Worm (Caenorhabditis elegans) whole organism, young adult: Measurements from ENCODE around the gene tut-1.

ENCODE experiments used
- F23B12.7 ChIP-seq: sonication (generic microtip); optimal IDR thresholded peaks from 2 replicates; lab custom pipeline; 2017; ENCODE audit warnings: missing genetic modification characterization, mild to moderate bottlenecking, missing compliant biosample characterization, antibody characterized with exemption, moderate library complexity; ENCODE audit not compliant: insufficient read depth
- F49E8.2 ChIP-seq: sonication (generic microtip); optimal IDR thresholded peaks from 3 replicates; lab custom pipeline; 2017; ENCODE audit warnings: missing genetic modification characterization, mild to moderate bottlenecking, missing compliant biosample characterization, antibody characterized with exemption, moderate library complexity; ENCODE audit not compliant: insufficient read depth
- F57A8.1 ChIP-seq: fragments of 200-800 bp; sonication (Bioruptor generic); optimal IDR thresholded peaks from 2 replicates; lab custom pipeline; 2018; ENCODE audit warnings: mild to moderate bottlenecking, missing genetic modification characterization, moderate library complexity, missing compliant biosample characterization
- K11D2.4 ChIP-seq: fragments of 200-800 bp; sonication (Bioruptor generic); IDR thresholded peaks from 2 replicates; pipeline ENCODE4 v1.3.6; 2022; ENCODE audit warnings: missing genetic modification reagents, missing genetic modification characterization, missing compliant biosample characterization
- K12H6.12 ChIP-seq: fragments of 200-800 bp; sonication (Bioruptor generic); optimal IDR thresholded peaks from 2 replicates; lab custom pipeline; 2018; ENCODE audit warnings: mild to moderate bottlenecking, missing genetic modification characterization, missing compliant biosample characterization
- T26A5.8 ChIP-seq: sonication (generic microtip); optimal IDR thresholded peaks from 2 replicates; lab custom pipeline; 2016; ENCODE audit warnings: missing genetic modification characterization, missing compliant biosample characterization
- Y53F4B.3 ChIP-seq: fragments of 200-800 bp; sonication (Bioruptor generic); IDR thresholded peaks from 2 replicates; pipeline ENCODE4 v1.3.6; 2022; ENCODE audit warnings: missing genetic modification reagents, missing genetic modification characterization, missing compliant biosample characterization
- Y67H2A.10 ChIP-seq: fragments of 200-800 bp; sonication (Bioruptor generic); conservative IDR thresholded peaks from 2 replicates; pipeline ENCODE4 v1.3.6; 2022; ENCODE audit warnings: missing genetic modification reagents, missing genetic modification characterization, missing compliant biosample characterization
- aptf-2 ChIP-seq: fragments of 200-800 bp; sonication (Bioruptor generic); conservative IDR thresholded peaks from 2 replicates; pipeline ENCODE4 v1.3.6; 2022; ENCODE audit warnings: missing genetic modification reagents, missing genetic modification characterization, missing compliant biosample characterization
- attf-6 ChIP-seq: fragments of 200-800 bp; sonication (Bioruptor generic); IDR thresholded peaks from 2 replicates; pipeline ENCODE4 v1.3.6; 2022; ENCODE audit warnings: missing genetic modification reagents, missing genetic modification characterization, missing compliant biosample characterization
- ccch-3 ChIP-seq: fragments of 200-800 bp; sonication (Bioruptor generic); optimal IDR thresholded peaks from 2 replicates; lab custom pipeline; 2018; ENCODE audit warnings: mild to moderate bottlenecking, missing genetic modification characterization, missing compliant biosample characterization
- ceh-58 ChIP-seq: fragments of 200-800 bp; sonication (Bioruptor generic); IDR thresholded peaks from 2 replicates; pipeline ENCODE4 v1.3.6; 2022; ENCODE audit warnings: missing genetic modification characterization, missing compliant biosample characterization
- dox-1 ChIP-seq: fragments of 200-800 bp; sonication (Bioruptor generic); IDR thresholded peaks from 2 replicates; pipeline ENCODE4 v1.3.6; 2022; ENCODE audit warnings: missing genetic modification reagents, missing genetic modification characterization, missing compliant biosample characterization
- efl-1 ChIP-seq: fragments of 150-350 bp; optimal IDR thresholded peaks from 2 replicates; lab custom pipeline; 2014; ENCODE audit warnings: missing biosample characterization, missing genetic modification reagents, missing genetic modification characterization
- egl-18 ChIP-seq: fragments of 200-800 bp; sonication (Bioruptor generic); IDR thresholded peaks from 2 replicates; pipeline ENCODE4 v1.3.6; 2022; ENCODE audit warnings: missing genetic modification reagents, missing genetic modification characterization, missing compliant biosample characterization
- ekl-4 ChIP-seq: fragments of 200-800 bp; sonication (Bioruptor generic); IDR thresholded peaks from 2 replicates; pipeline ENCODE4 v1.3.6; 2022; ENCODE audit warnings: missing genetic modification reagents, missing genetic modification characterization, missing compliant biosample characterization
- ets-4 ChIP-seq: fragments of 200-800 bp; sonication (Bioruptor generic); optimal IDR thresholded peaks from 2 replicates; lab custom pipeline; 2018; ENCODE audit warnings: mild to moderate bottlenecking, missing genetic modification characterization, missing compliant biosample characterization
- hmg-1.2 ChIP-seq: fragments of 200-800 bp; sonication (Bioruptor generic); IDR thresholded peaks from 2 replicates; pipeline ENCODE4 v1.3.6; 2022; ENCODE audit warnings: missing genetic modification reagents, missing genetic modification characterization, missing compliant biosample characterization
- lag-1 ChIP-seq: fragments of 200-800 bp; sonication (Bioruptor generic); IDR thresholded peaks from 2 replicates; pipeline ENCODE4 v1.3.6; 2022; ENCODE audit warnings: missing genetic modification reagents, missing genetic modification characterization, missing compliant biosample characterization
- lin-40 ChIP-seq: sonication (generic microtip); optimal IDR thresholded peaks from 2 replicates; lab custom pipeline; 2016; ENCODE audit warnings: missing genetic modification characterization, mild to moderate bottlenecking, missing compliant biosample characterization, missing genotype, missing genetic modification reagents
- lin-54 ChIP-seq: fragments of 200-800 bp; sonication (Bioruptor generic); optimal IDR thresholded peaks from 2 replicates; lab custom pipeline; 2018; ENCODE audit warnings: mild to moderate bottlenecking, missing genetic modification characterization, missing compliant biosample characterization
- mel-28 ChIP-seq: sonication (generic microtip); optimal IDR thresholded peaks from 2 replicates; lab custom pipeline; 2016; ENCODE audit warnings: borderline replicate concordance, mild to moderate bottlenecking, missing genetic modification characterization, missing compliant biosample characterization
- nfyb-1 ChIP-seq: fragments of 200-800 bp; sonication (Bioruptor generic); IDR thresholded peaks from 2 replicates; pipeline ENCODE4 v1.3.6; 2022; ENCODE audit warnings: missing genetic modification reagents, missing genetic modification characterization, missing compliant biosample characterization
- nhr-90 ChIP-seq: sonication (generic microtip); optimal IDR thresholded peaks from 2 replicates; lab custom pipeline; 2016; ENCODE audit warnings: missing genotype, mild to moderate bottlenecking, missing genetic modification characterization, missing compliant biosample characterization
- pbrm-1 ChIP-seq: fragments of 200-800 bp; sonication (Bioruptor generic); IDR thresholded peaks from 2 replicates; pipeline ENCODE4 v1.3.6; 2022; ENCODE audit warnings: missing genetic modification reagents, missing genetic modification characterization, missing compliant biosample characterization
- pha-4 ChIP-seq: fragments of 150-350 bp; sonication (generic microtip); optimal IDR thresholded peaks from 2 replicates; lab custom pipeline; 2014; ENCODE audit warnings: missing biosample characterization, missing genetic modification reagents, missing genetic modification characterization
- rpc-1 ChIP-seq, 2 experiments: fragments of 150-350 bp in 1 of 2; sonication (generic microtip) in 1 of 2; optimal IDR thresholded peaks; 2 replicates each; lab custom pipeline; 2014 to 2018; ENCODE audit warnings: missing biosample characterization in 1 of 2, missing genetic modification characterization in 1 of 2, missing genetic modification reagents in 1 of 2, missing genotype in 1 of 2
- sdz-38 ChIP-seq: sonication (generic microtip); optimal IDR thresholded peaks from 2 replicates; lab custom pipeline; 2016; ENCODE audit warnings: missing genotype, missing genetic modification characterization, missing compliant biosample characterization
- snpc-3.4 ChIP-seq: sonication (generic microtip); optimal IDR thresholded peaks from 2 replicates; lab custom pipeline; 2017; ENCODE audit warnings: missing genetic modification characterization, mild to moderate bottlenecking, missing compliant biosample characterization, antibody characterized with exemption, moderate library complexity, missing genotype, missing genetic modification reagents
- tbp1 ChIP-seq: fragments of 200-800 bp; sonication (Bioruptor generic); optimal IDR thresholded peaks from 2 replicates; lab custom pipeline; 2018; ENCODE audit warnings: mild to moderate bottlenecking, missing genetic modification characterization, missing compliant biosample characterization
- tbx-9 ChIP-seq: sonication (generic microtip); optimal IDR thresholded peaks from 2 replicates; lab custom pipeline; 2016; ENCODE audit warnings: borderline replicate concordance, missing genetic modification characterization, inconsistent platforms, missing compliant biosample characterization
- zfh-2 ChIP-seq: fragments of 200-800 bp; sonication (Bioruptor generic); conservative IDR thresholded peaks from 2 replicates; pipeline ENCODE4 v1.3.6; 2022; ENCODE audit warnings: missing genetic modification reagents, missing genetic modification characterization, missing compliant biosample characterization
- ztf-22 ChIP-seq: fragments of 200-800 bp; sonication (Bioruptor generic); optimal IDR thresholded peaks from 2 replicates; lab custom pipeline; 2018; ENCODE audit warnings: mild to moderate bottlenecking, missing genetic modification characterization, moderate library complexity, missing compliant biosample characterization
- ztf-26 ChIP-seq: sonication (generic microtip); optimal IDR thresholded peaks from 2 replicates; lab custom pipeline; 2017; ENCODE audit warnings: missing genetic modification characterization, missing compliant biosample characterization
- ztf-28 ChIP-seq: fragments of 200-800 bp; sonication (Bioruptor generic); IDR thresholded peaks from 2 replicates; pipeline ENCODE4 v1.3.6; 2022; ENCODE audit warnings: missing genetic modification reagents, missing genetic modification characterization, missing compliant biosample characterization

The tut-1 gene

ce11 chrIV:159864-160263 is 38.4 kb upstream of the tut-1 start, which contains the start of gene Y38C1AA.19:
Gene Y38C1AA.19, plus strand, starts transcription at chrIV:160164.
- TF ChIP-seq nhr-90 (tag; lab: Kevin White, UChicago) = no peak
- no peak for TF ChIP-seq efl-1 (GFP tag; lab: Kevin White, UChicago)
- no peak for TF ChIP-seq ztf-28 (GFP tag; lab: Robert Waterston, UW)
- no peak for TF ChIP-seq aptf-2 (GFP tag; lab: Robert Waterston, UW)
- TF ChIP-seq ets-4 = no peak
- TF ChIP-seq dox-1 = no peak
- no peak for TF ChIP-seq lin-40
- TF ChIP-seq K11D2.4 (GFP tag; lab: Robert Waterston, UW) = no peak

ce11 chrIV:158662-159061 is 37.2 kb upstream of the tut-1 start, which contains the start of gene Y38C1AA.7:
Gene Y38C1AA.7, plus strand, starts transcription at chrIV:158962.
- no peak for TF ChIP-seq ztf-22
- TF ChIP-seq sdz-38 (tag; lab: Kevin White, UChicago) = no peak
- no peak for TF ChIP-seq ccch-3
- TF ChIP-seq lin-54 = no peak
- TF ChIP-seq ets-4 = no peak
- no peak for TF ChIP-seq egl-18 (GFP tag; lab: Robert Waterston, UW)
- no peak for TF ChIP-seq ceh-58 (GFP tag; lab: Robert Waterston, UW)
- no peak for TF ChIP-seq lag-1 (GFP tag; lab: Robert Waterston, UW)
- no peak for TF ChIP-seq tbx-9 (tag; lab: Kevin White, UChicago)
- TF ChIP-seq attf-6 (GFP tag; lab: Robert Waterston, UW) = no peak
- TF ChIP-seq pbrm-1 (GFP tag; lab: Robert Waterston, UW) = no peak
- no peak for TF ChIP-seq F49E8.2 (tag; lab: Kevin White, UChicago)
- no peak for TF ChIP-seq nfyb-1 (GFP tag; lab: Robert Waterston, UW)
- TF ChIP-seq T26A5.8 (tag; lab: Kevin White, UChicago) = no peak

ce11 chrIV:157809-158208 is 36.3 kb upstream of the tut-1 start, which contains the start of gene gegf-1:
Gene gegf-1, minus strand, starts transcription at chrIV:157909.
- TF ChIP-seq F57A8.1 (GFP tag; lab: Kevin White, UChicago) = no peak
- TF ChIP-seq Y67H2A.10 (GFP tag; lab: Robert Waterston, UW) = no peak

- no peak for TF ChIP-seq K12H6.12
- no peak for TF ChIP-seq ztf-26
- no peak for TF ChIP-seq zfh-2 (GFP tag; lab: Robert Waterston, UW)
- TF ChIP-seq mel-28 (tag; lab: Kevin White, UChicago) = no peak
- TF ChIP-seq ekl-4 (GFP tag; lab: Robert Waterston, UW) = no peak
- no peak for TF ChIP-seq F49E8.2 (tag; lab: Kevin White, UChicago)
- no peak for TF ChIP-seq ccch-3
- no peak for TF ChIP-seq F23B12.7 (tag; lab: Kevin White, UChicago)
- TF ChIP-seq pha-4 (tag; lab: Kevin White, UChicago) = no peak
- TF ChIP-seq rpc-1 (optimal IDR thresholded peaks at IDR 0.05; lab: Kevin White, UChicago) = no peak
- no peak for TF ChIP-seq rpc-1 (tag; optimal IDR thresholded peaks at IDR 0.05; lab: Kevin White, UChicago)
- no peak for TF ChIP-seq hmg-1.2 (GFP tag; lab: Robert Waterston, UW)
- no peak for TF ChIP-seq snpc-3.4 (tag; lab: Kevin White, UChicago)
- no peak for TF ChIP-seq Y53F4B.3 (GFP tag; lab: Robert Waterston, UW)
- TF ChIP-seq tbp1 = no peak
- TF ChIP-seq, all 124 proteins: peak for 0
These were observed 28.3 kb upstream of the tut-1 start for ce11 chrIV:149794-150193.
